Worm (Caenorhabditis elegans): ENCODE measurements around the gene ZK355.8.

Gene ZK355.8

DNA sequence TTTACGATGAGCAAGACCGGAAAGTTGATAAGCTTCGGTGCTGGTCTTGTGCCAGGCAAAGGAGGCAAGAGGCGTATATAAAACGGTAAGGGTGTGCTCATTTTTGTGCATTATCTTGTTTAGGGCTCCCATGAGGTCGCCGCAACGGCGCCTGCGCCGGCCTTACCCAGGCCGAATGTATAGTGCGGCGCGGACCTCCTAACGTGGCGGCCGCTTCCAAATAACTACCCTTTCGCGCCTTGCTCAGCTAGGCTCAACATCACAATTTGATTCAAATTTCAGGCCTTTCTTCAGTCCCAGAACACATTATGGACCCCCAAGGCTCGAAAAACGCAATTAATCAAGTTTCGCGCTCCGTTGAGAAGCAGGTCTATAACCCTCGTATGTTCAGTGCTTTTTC, at the start of gene ZK355.8, which contains the start of gene ZK355.3:
ZK355.8 (plus strand) TSS at position 272 of the 400 bp plus-strand sequence.
ZK355.3 (minus strand) TSS at position 101 of the 400 bp plus-strand sequence.
- no peak for TF ChIP-seq unc-62 (GFP tag; optimal IDR thresholded peaks at IDR 0.05)

DNA sequence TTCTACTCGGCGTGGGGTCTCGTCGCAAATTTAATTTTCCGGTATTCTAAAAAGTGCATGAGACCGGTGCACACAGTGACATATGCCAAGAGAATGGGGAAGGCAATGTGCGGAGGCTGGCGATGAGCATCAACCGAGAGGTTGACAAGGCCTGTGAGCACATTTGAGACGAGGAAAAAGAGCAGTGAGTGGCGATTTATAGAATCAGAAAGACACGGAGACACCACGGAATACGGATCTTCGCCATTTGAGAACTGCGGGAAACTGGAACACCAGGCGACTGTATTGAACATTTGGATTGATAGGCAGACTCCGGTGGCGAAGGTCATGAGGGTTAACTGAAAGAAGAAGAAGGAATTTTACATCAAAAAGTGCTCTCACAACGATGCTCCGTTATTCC, 48.7 kb upstream of the ZK355.8 start:
- no peak for TF ChIP-seq unc-62 (GFP tag; optimal IDR thresholded peaks at IDR 0.05)

ce11 chrII:2881088-2881487, 46.5 kb upstream of the ZK355.8 start:
- no peak for TF ChIP-seq unc-62 (GFP tag; optimal IDR thresholded peaks at IDR 0.05)

ce11 chrII:2884810-2885209, 42.8 kb upstream of the ZK355.8 start, which contains the start of gene pigw-1:
Gene pigw-1 (minus strand): TSS chrII:2884910.
- TF ChIP-seq unc-62 (GFP tag; optimal IDR thresholded peaks at IDR 0.05), result no peak

- no peak for TF ChIP-seq unc-62 (GFP tag; optimal IDR thresholded peaks at IDR 0.05)
Measured at ce11 chrII:2885518-2886449, 41.8 kb upstream of the ZK355.8 start.

DNA sequence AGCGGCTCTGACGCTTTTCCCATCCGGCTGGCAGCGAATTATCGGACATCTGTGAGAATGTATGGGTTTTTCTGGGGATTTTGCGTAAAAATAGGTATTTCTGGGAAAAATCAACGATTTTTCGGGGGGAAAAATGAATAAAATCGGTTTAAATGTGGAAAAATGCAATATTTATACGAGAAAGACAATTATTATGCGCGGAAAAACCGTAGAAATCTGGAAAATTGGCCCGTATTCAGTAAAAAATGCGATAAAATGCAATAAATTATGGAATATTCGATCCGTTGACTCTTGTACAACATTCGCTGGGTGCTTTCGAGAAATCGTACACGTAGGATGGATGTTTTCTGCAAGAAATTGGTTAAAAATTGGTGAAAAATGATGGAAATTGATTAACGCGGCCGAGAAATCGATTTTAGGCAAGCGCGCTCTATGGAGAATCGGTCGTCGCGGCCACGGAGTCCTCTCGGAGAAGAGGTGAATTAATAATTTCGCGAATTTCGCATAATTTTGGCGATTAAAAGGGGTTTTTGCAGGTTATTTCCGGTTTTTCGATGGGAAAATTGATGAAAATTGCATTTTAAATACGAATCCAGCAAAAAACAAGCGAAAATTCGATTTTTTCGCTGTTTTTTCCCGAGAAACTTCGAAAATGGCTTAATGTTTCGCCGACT, 38.5 kb upstream of the ZK355.8 start, which contains the start of gene pinn-1:
pinn-1 (minus strand) TSS at position 51 of the 674 bp plus-strand sequence.
- no peak for TF ChIP-seq unc-62 (GFP tag; optimal IDR thresholded peaks at IDR 0.05)

DNA sequence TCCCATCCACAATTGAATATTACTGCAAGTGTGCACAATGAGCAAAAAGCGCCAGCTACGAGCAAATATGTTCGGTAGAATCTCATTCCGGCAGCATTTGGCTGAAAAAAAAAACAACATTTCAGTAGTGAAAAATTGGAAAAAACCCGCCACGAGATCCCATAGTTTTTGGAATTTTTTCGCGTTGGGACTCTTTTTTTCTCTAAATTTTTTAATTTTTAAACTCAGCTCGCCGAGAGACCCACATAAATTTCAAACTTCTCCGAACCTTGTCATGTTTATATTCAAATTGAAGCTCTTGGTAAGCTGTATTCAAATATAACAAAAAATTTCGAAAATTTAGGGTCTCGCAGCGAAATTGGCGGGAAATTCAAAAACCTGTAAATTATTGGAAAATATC, 33.3 kb upstream of the ZK355.8 start, which contains the start of gene sqv-2:
sqv-2 (minus strand) TSS at position 101 of the 400 bp plus-strand sequence.
- no peak for TF ChIP-seq unc-62 (GFP tag; optimal IDR thresholded peaks at IDR 0.05)

DNA sequence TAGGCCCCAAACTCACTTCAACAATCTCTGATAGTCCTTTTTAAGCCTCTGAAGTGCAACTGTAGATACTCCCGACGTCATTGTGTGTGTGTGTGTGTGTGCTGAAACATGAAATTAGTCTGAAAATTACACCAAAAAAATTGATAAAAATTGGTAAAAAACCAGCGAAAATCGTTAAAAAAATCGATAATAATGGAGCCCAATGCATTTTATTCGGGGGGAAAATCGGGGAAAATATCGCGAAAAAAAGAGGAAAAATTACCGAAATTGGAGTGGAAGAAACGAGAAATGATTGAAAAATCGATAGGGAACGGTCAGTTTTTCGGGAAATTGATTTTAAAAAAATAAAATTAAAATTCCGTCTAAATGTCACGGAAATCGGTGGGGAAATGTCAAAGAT, 27.4 kb upstream of the ZK355.8 start, which contains the start of gene ubc-26:
ubc-26 (minus strand) TSS at position 101 of the 400 bp plus-strand sequence.
- TF ChIP-seq unc-62 (GFP tag; optimal IDR thresholded peaks at IDR 0.05), result no peak

DNA sequence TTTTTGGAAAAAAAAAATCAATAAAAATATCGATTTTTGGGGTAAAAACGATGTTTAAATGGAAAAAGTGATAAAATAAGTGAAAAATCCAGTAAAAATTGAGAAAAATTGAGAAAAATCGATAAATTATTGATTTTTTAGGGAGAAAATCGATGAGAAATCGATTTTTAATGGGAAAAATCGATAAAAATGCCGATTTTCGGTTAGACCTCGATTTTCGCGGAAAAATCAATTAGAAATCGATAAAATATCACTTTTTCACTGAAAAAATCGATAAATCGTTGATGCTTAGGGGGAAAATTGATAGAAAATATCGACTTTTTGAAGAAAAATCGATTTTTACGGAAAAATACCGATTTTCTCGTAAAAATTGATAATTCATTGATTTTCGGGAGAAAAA, 26.4 kb upstream of the ZK355.8 start:
- no peak for TF ChIP-seq unc-62 (GFP tag; optimal IDR thresholded peaks at IDR 0.05)

DNA sequence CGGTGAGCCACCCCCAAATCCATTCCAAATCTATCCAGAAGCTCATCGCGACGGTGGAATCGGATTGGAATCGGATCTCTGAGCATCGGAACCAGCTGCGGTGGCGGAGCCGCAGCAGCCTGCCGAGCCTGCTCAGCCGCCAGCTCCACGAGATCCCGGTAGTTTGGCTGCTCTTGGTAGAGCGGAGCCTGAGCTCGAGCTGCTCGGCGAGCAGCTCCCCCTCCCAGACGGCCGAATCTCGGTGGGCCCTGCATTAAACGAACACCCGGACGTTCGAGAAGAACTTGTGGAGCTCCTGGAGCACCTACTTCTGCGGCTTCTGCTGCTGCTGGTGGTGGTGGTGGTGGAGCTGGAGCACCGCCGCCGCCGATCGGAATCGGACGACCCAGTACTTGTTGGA, 23.9 kb upstream of the ZK355.8 start:
- no peak for TF ChIP-seq unc-62 (GFP tag; optimal IDR thresholded peaks at IDR 0.05)

DNA sequence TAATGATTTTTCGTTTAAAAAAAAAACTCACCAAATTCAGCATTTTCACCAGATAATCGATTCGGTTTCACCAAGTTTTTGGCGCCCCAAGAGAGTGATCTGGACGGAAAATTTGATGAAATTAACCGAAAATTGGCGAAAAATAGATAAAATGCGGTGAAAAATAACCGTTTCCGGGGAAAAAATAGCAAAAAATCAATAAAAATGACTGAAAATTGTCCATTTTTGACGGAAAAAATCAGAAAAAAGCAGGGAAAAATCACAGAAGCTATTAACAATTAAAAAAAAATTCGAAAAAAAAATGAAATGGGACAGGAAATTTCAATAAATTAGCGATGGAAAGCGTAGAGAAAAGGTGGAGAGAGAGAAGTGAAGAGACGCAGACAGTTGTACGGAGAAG, 14.1 kb upstream of the ZK355.8 start, which contains the start of gene ubc-15:
ubc-15 (minus strand) TSS at position 101 of the 400 bp plus-strand sequence.
- TF ChIP-seq unc-62 (GFP tag; optimal IDR thresholded peaks at IDR 0.05), result no peak

ce11 chrII:2919074-2919857, 8.3 kb upstream of the ZK355.8 start, which contains the start of the genes ncap-1 and Y110A2AR.1:
Gene ncap-1 (minus strand): TSS chrII:2919314.
Gene Y110A2AR.1 (plus strand): TSS chrII:2919710.
- TF ChIP-seq unc-62 (GFP tag; optimal IDR thresholded peaks at IDR 0.05), result no peak

DNA sequence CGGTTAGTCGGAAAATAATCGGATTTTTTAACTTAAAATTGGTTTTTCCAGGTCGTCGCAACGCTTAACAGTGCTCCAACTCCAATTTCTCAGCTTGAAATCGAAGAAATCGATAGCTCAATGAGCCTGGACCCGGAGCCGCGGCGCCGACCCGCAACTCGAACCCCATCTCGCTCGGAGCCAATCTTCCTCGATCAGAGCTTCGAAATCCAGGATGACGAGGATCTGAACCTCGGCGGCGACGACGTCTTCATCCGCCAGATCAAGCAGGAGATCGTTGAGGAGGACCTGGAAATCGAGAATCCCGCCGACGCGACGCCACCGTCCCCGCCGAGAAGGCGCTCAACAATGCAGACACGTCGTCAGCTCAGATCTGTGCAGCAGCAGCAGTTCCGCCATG, 7.4 kb upstream of the ZK355.8 start:
- no peak for TF ChIP-seq unc-62 (GFP tag; optimal IDR thresholded peaks at IDR 0.05)

- no peak for TF ChIP-seq unc-62 (GFP tag; optimal IDR thresholded peaks at IDR 0.05)
Measured at ce11 chrII:2920817-2921458, 6.7 kb upstream of the ZK355.8 start.

- no peak for TF ChIP-seq unc-62 (GFP tag; optimal IDR thresholded peaks at IDR 0.05)
Measured at ce11 chrII:2921860-2922259, 5.7 kb upstream of the ZK355.8 start.

All from whole organism, dauer.